Worm (Caenorhabditis elegans) whole organism, L4/young adult: Measurements from ENCODE around the gene cest-35.1.

Experiments used
- W03F9.2 ChIP-seq: fragments of 150-350 bp; optimal IDR thresholded peaks from 2 replicates; lab custom pipeline; 2014; ENCODE audit warnings: missing biosample characterization, missing genetic modification characterization
- dao-5 ChIP-seq: sonication (generic microtip); optimal IDR thresholded peaks from 2 replicates; lab custom pipeline; 2016; ENCODE audit warnings: missing genotype, missing genetic modification characterization, moderate library complexity, missing compliant biosample characterization

DNA sequence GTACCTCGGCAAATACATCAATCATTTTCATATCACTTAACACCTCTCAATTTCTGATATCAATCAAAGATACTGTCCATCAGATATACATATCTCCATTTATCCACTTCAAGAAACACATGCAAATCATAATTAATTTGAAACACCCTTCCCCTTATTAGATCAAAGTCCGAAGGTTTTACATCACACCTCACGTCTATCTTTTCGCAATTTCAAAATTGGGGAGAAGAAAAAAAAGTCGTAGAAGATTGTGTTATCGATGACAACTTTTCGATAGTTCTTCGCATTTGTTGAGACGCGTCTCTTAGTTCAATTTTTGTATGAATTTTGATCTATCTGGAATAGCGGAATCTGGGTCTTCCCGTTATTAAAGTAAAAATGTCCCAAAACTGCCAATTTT is 30.3 kb upstream of the cest-35.1 start:
- TF ChIP-seq dao-5 (no peak), W03F9.2 (no peak)
